Fruit fly (Drosophila melanogaster) whole organism, embryonic: ENCODE results near the gene CG34265.

ENCODE experiments used
- Blimp-1 ChIP-seq: fragments of 200-800 bp; sonication (Bioruptor generic); optimal IDR thresholded peaks from 3 replicates; lab custom pipeline; 2018; ENCODE audit warnings: missing biosample characterization, missing genetic modification characterization, mild to moderate bottlenecking, moderate library complexity, missing genetic modification reagents
- CG10209 ChIP-seq: fragments of 200-800 bp; sonication (Bioruptor generic); optimal IDR thresholded peaks from 3 replicates; lab custom pipeline; 2017; ENCODE audit warnings: missing biosample characterization, mild to moderate bottlenecking, missing genetic modification characterization, missing genetic modification reagents
- CG10543 ChIP-seq: fragments of 200-800 bp; sonication (Bioruptor generic); optimal IDR thresholded peaks from 3 replicates; lab custom pipeline; 2017; ENCODE audit warnings: missing biosample characterization, mild to moderate bottlenecking, missing genetic modification characterization, moderate library complexity
- CG11696 ChIP-seq: fragments of 200-800 bp; sonication (Bioruptor generic); IDR thresholded peaks from 2 replicates; pipeline ENCODE4 v1.3.6; 2022; ENCODE audit warnings: missing biosample characterization, missing genetic modification characterization
- CG1233 ChIP-seq: fragments of 200-800 bp; sonication (Bioruptor generic); optimal IDR thresholded peaks from 4 replicates; lab custom pipeline; 2018; ENCODE audit warnings: missing biosample characterization, mild to moderate bottlenecking, missing genetic modification characterization
- CG12391 ChIP-seq: fragments of 200-800 bp; sonication (Bioruptor generic); optimal IDR thresholded peaks from 3 replicates; lab custom pipeline; 2018; ENCODE audit warnings: missing biosample characterization, mild to moderate bottlenecking, missing genetic modification characterization, moderate library complexity
- CG13123 ChIP-seq: fragments of 200-800 bp; sonication (Bioruptor generic); optimal IDR thresholded peaks from 2 replicates; lab custom pipeline; 2016; ENCODE audit warnings: missing biosample characterization, missing genetic modification characterization
- CG13287 ChIP-seq: fragments of 200-800 bp; sonication (Bioruptor generic); IDR thresholded peaks from 2 replicates; pipeline ENCODE4 v1.3.6; 2022; ENCODE audit warnings: missing biosample characterization, missing genetic modification characterization; ENCODE audit not compliant: partially characterized antibody
- CG1603 ChIP-seq: fragments of 200-800 bp; sonication (Bioruptor generic); optimal IDR thresholded peaks from 2 replicates; lab custom pipeline; 2019; ENCODE audit warnings: missing biosample characterization, mild to moderate bottlenecking, missing genetic modification characterization, moderate library complexity
- CG17385 ChIP-seq: fragments of 200-800 bp; sonication (Bioruptor generic); optimal IDR thresholded peaks from 3 replicates; lab custom pipeline; 2018; ENCODE audit warnings: missing biosample characterization, mild to moderate bottlenecking, missing genetic modification characterization
- CG18599 ChIP-seq: fragments of 200-800 bp; sonication (Bioruptor generic); optimal IDR thresholded peaks from 3 replicates; lab custom pipeline; 2017; ENCODE audit warnings: missing biosample characterization, missing genetic modification characterization, mild to moderate bottlenecking, moderate library complexity, missing genetic modification reagents
- CG18619 ChIP-seq: fragments of 200-800 bp; sonication (Bioruptor generic); optimal IDR thresholded peaks from 3 replicates; lab custom pipeline; 2017; ENCODE audit warnings: missing biosample characterization, mild to moderate bottlenecking, missing genetic modification characterization
- CG2129 ChIP-seq: fragments of 200-800 bp; sonication (Bioruptor generic); IDR thresholded peaks from 2 replicates; pipeline ENCODE4 v1.3.6; 2022; ENCODE audit warnings: missing biosample characterization, missing genetic modification characterization; ENCODE audit not compliant: partially characterized antibody
- CG2199 ChIP-seq: fragments of 200-800 bp; sonication (Bioruptor generic); IDR thresholded peaks from 3 replicates; pipeline ENCODE4 v1.3.6; 2022; ENCODE audit warnings: missing biosample characterization, missing genetic modification characterization
- CG2712 ChIP-seq: fragments of 200-800 bp; optimal IDR thresholded peaks from 3 replicates; lab custom pipeline; 2019; ENCODE audit warnings: missing biosample characterization, mild to moderate bottlenecking, missing genetic modification characterization, moderate library complexity
- CG3065 ChIP-seq: fragments of 200-800 bp; sonication (Bioruptor generic); optimal IDR thresholded peaks from 2 replicates; lab custom pipeline; 2016; ENCODE audit warnings: missing biosample characterization, missing genetic modification characterization
- CG31388 ChIP-seq: fragments of 200-800 bp; sonication (Bioruptor generic); optimal IDR thresholded peaks from 2 replicates; lab custom pipeline; 2016; ENCODE audit warnings: missing biosample characterization, missing genetic modification characterization
- CG42726 ChIP-seq: fragments of 200-800 bp; sonication (Bioruptor generic); IDR thresholded peaks from 2 replicates; pipeline ENCODE4 v1.3.6; 2022; ENCODE audit warnings: missing biosample characterization, missing genetic modification characterization; ENCODE audit not compliant: partially characterized antibody
- CG4360 ChIP-seq: fragments of 200-800 bp; sonication (Bioruptor generic); IDR thresholded peaks from 2 replicates; pipeline ENCODE4 v1.3.6; 2022; ENCODE audit warnings: missing biosample characterization, missing genetic modification characterization
- CG43689 ChIP-seq: fragments of 200-800 bp; sonication (Bioruptor generic); IDR thresholded peaks from 2 replicates; pipeline ENCODE4 v1.3.6; 2022; ENCODE audit warnings: missing biosample characterization, missing genetic modification characterization
- CG4404 ChIP-seq: fragments of 200-800 bp; sonication (Bioruptor generic); IDR thresholded peaks from 2 replicates; pipeline ENCODE4 v1.3.6; 2022; ENCODE audit warnings: missing biosample characterization, missing genetic modification characterization
- CG7271 ChIP-seq: fragments of 200-800 bp; sonication (Bioruptor generic); optimal IDR thresholded peaks from 2 replicates; lab custom pipeline; 2018; ENCODE audit warnings: missing biosample characterization, mild to moderate bottlenecking, missing genetic modification characterization, moderate library complexity
- CG7839 ChIP-seq: fragments of 200-800 bp; sonication (Bioruptor generic); optimal IDR thresholded peaks from 3 replicates; lab custom pipeline; 2018; ENCODE audit warnings: missing biosample characterization, mild to moderate bottlenecking, missing genetic modification characterization, moderate library complexity
- CHES-1-like ChIP-seq: fragments of 200-800 bp; sonication (Bioruptor generic); optimal IDR thresholded peaks from 2 replicates; lab custom pipeline; 2016; ENCODE audit warnings: missing biosample characterization, missing genetic modification characterization
- CrebB ChIP-seq: fragments of 200-800 bp; sonication (Bioruptor generic); optimal IDR thresholded peaks from 3 replicates; lab custom pipeline; 2018; ENCODE audit warnings: missing biosample characterization, mild to moderate bottlenecking, missing genetic modification characterization
- GATAe ChIP-seq: fragments of 200-800 bp; sonication (Bioruptor generic); conservative IDR thresholded peaks from 2 replicates; pipeline ENCODE4 v1.3.6; 2022; ENCODE audit warnings: missing biosample characterization, missing genetic modification characterization
- Hey ChIP-seq: fragments of 200-800 bp; sonication (Bioruptor generic); optimal IDR thresholded peaks from 3 replicates; lab custom pipeline; 2018; ENCODE audit warnings: missing biosample characterization, mild to moderate bottlenecking, missing genetic modification characterization
- HmgD ChIP-seq: fragments of 200-800 bp; sonication (Bioruptor generic); optimal IDR thresholded peaks from 3 replicates; lab custom pipeline; 2016; ENCODE audit warnings: missing biosample characterization, missing genetic modification characterization
- Hr51 ChIP-seq, 2 experiments: fragments of 200-800 bp; sonication (Bioruptor generic); optimal IDR thresholded peaks; 2 replicates in 1 of 2; 3 replicates in 1 of 2; lab custom pipeline; 2016 to 2018; ENCODE audit warnings: missing biosample characterization in 2 of 2, missing genetic modification characterization in 2 of 2, mild to moderate bottlenecking in 1 of 2, moderate library complexity in 1 of 2
- Lim3 ChIP-seq: fragments of 200-800 bp; sonication (Bioruptor generic); IDR thresholded peaks from 2 replicates; pipeline ENCODE4 v1.3.6; 2022; ENCODE audit warnings: missing biosample characterization, missing genetic modification characterization
- Med ChIP-seq: fragments of 200-800 bp; sonication (Bioruptor generic); peaks from one replicate; lab custom pipeline; 2016; ENCODE audit warnings: missing biosample characterization, missing genetic modification characterization, mild to moderate bottlenecking, inconsistent platforms, moderate library complexity
- Myb ChIP-seq: fragments of 200-800 bp; sonication (Bioruptor generic); optimal IDR thresholded peaks from 2 replicates; lab custom pipeline; 2016; ENCODE audit warnings: missing biosample characterization, missing genetic modification characterization
- Rfx ChIP-seq: fragments of 200-800 bp; sonication (Bioruptor generic); IDR thresholded peaks from 2 replicates; pipeline ENCODE4 v1.3.6; 2022; ENCODE audit warnings: missing biosample characterization, missing genetic modification characterization
- Scr ChIP-seq: fragments of 200-800 bp; sonication (Bioruptor generic); IDR thresholded peaks from 2 replicates; pipeline ENCODE4 v1.3.6; 2022; ENCODE audit warnings: missing biosample characterization, missing genetic modification characterization; ENCODE audit not compliant: partially characterized antibody
- bbx ChIP-seq: fragments of 200-800 bp; sonication (Bioruptor generic); IDR thresholded peaks from 2 replicates; pipeline ENCODE4 v1.3.6; 2022; ENCODE audit warnings: missing biosample characterization, missing genetic modification characterization; ENCODE audit not compliant: partially characterized antibody
- btn ChIP-seq: fragments of 200-800 bp; sonication (Bioruptor generic); optimal IDR thresholded peaks from 2 replicates; lab custom pipeline; 2016; ENCODE audit warnings: missing biosample characterization, missing genetic modification characterization
- cas ChIP-seq: fragments of 200-800 bp; sonication (Bioruptor generic); IDR thresholded peaks from 2 replicates; pipeline ENCODE4 v1.3.6; 2022; ENCODE audit warnings: missing biosample characterization, missing genetic modification characterization
- chinmo ChIP-seq: fragments of 200-800 bp; sonication (Bioruptor generic); IDR thresholded peaks from 4 replicates; pipeline ENCODE4 v1.3.6; 2022; ENCODE audit warnings: missing biosample characterization, missing genetic modification characterization; ENCODE audit not compliant: partially characterized antibody
- chm ChIP-seq: fragments of 200-800 bp; sonication (Bioruptor generic); IDR thresholded peaks from 2 replicates; pipeline ENCODE4 v1.3.6; 2022; ENCODE audit warnings: missing biosample characterization, missing genetic modification characterization
- ems ChIP-seq: fragments of 200-800 bp; sonication (Bioruptor generic); optimal IDR thresholded peaks from 3 replicates; lab custom pipeline; 2016; ENCODE audit warnings: missing biosample characterization, missing genetic modification characterization
- eve ChIP-seq, 2 experiments: fragments of >200 bp; optimal IDR thresholded peaks; 2 replicates each; lab custom pipeline; 2017; ENCODE audit warnings: missing biosample characterization in 2 of 2, missing genetic modification characterization in 2 of 2
- fu2 ChIP-seq: fragments of 200-800 bp; sonication (Bioruptor generic); optimal IDR thresholded peaks from 2 replicates; lab custom pipeline; 2016; ENCODE audit warnings: missing biosample characterization, missing genetic modification characterization
- gsb-n ChIP-seq: fragments of 200-800 bp; sonication (Bioruptor generic); optimal IDR thresholded peaks from 3 replicates; lab custom pipeline; 2018; ENCODE audit warnings: missing biosample characterization, mild to moderate bottlenecking, missing genetic modification characterization
- h ChIP-seq: fragments of >200 bp; optimal IDR thresholded peaks from 2 replicates; lab custom pipeline; 2017
- hbn ChIP-seq: fragments of 200-800 bp; sonication (Bioruptor generic); IDR thresholded peaks from 2 replicates; pipeline ENCODE4 v1.3.6; 2022; ENCODE audit warnings: missing biosample characterization, missing genetic modification characterization; ENCODE audit not compliant: partially characterized antibody
- lola ChIP-seq, 3 experiments: fragments of >200 bp in 2 of 3; fragments of 200-800 bp in 1 of 3; sonication (Bioruptor generic) in 1 of 3; optimal IDR thresholded peaks; 2 replicates each; lab custom pipeline; 2017 to 2019; ENCODE audit warnings: missing biosample characterization in 3 of 3, missing genetic modification characterization in 3 of 3, mild to moderate bottlenecking in 1 of 3, moderate library complexity in 1 of 3
- phol ChIP-seq: fragments of 200-800 bp; sonication (Bioruptor generic); optimal IDR thresholded peaks from 3 replicates; lab custom pipeline; 2018; ENCODE audit warnings: missing biosample characterization, mild to moderate bottlenecking, missing genetic modification characterization, moderate library complexity
- pros ChIP-seq: fragments of 200-800 bp; sonication (Bioruptor generic); optimal IDR thresholded peaks from 3 replicates; lab custom pipeline; 2019; ENCODE audit warnings: missing biosample characterization, mild to moderate bottlenecking, missing genetic modification characterization, moderate library complexity
- rib ChIP-seq: fragments of 200-800 bp; sonication (Bioruptor generic); IDR thresholded peaks from 2 replicates; pipeline ENCODE4 v1.3.6; 2022; ENCODE audit warnings: missing biosample characterization, missing genetic modification characterization
- wek ChIP-seq: fragments of 200-800 bp; sonication (Bioruptor generic); optimal IDR thresholded peaks from 3 replicates; lab custom pipeline; 2018; ENCODE audit warnings: missing biosample characterization, mild to moderate bottlenecking, missing genetic modification characterization, moderate library complexity

CG34265 gene

dm6 chr3L:3223390-3223914 lies 44.8 kb upstream of the CG34265 start (continued):
- no peak for TF ChIP-seq Blimp-1
- no peak for TF ChIP-seq lola (GFP tag; optimal IDR thresholded peaks at IDR 0.05; lab: Kevin White, UChicago)
- TF ChIP-seq CG43689: no peak
- TF ChIP-seq CG2129 (GFP tag; lab: Robert Waterston, UW): 0 out of 2 replicates have a peak, but pooled peaks have one; percentile 7
- TF ChIP-seq phol (tag; lab: Kevin White, UChicago): peak; percentile 73
- peak; percentile 6 for TF ChIP-seq Med (GFP tag; lab: Kevin White, UChicago)
- no peak for TF ChIP-seq btn
- no peak for TF ChIP-seq CG11696 (GFP tag; lab: Robert Waterston, UW)
- no peak for TF ChIP-seq eve (GFP tag; optimal IDR thresholded peaks at IDR 0.05; lab: Kevin White, UChicago)
- peak; percentile 93 for TF ChIP-seq CG2199 (GFP tag; lab: Robert Waterston, UW)
- peak; percentile 16 for TF ChIP-seq pros
- TF ChIP-seq CG1233 (GFP tag; lab: Kevin White, UChicago): no peak
- no peak for TF ChIP-seq fu2 (GFP tag; lab: Kevin White, UChicago)
- no peak for TF ChIP-seq CG18619 (GFP tag; lab: Kevin White, UChicago)
- no peak for TF ChIP-seq CG18599 (GFP tag; lab: Kevin White, UChicago)
- no peak for TF ChIP-seq Hr51 (GFP tag; optimal IDR thresholded peaks at IDR 0.05; lab: Kevin White, UChicago)
- TF ChIP-seq bbx (GFP tag; lab: Robert Waterston, UW): no peak
- no peak for TF ChIP-seq wek (GFP tag; lab: Kevin White, UChicago)
- TF ChIP-seq Rfx (GFP tag; lab: Robert Waterston, UW): no peak
- TF ChIP-seq Scr: peak; percentile 2; the same call in 1 of the 2 replicates
- TF ChIP-seq CG10543 (GFP tag; lab: Kevin White, UChicago): no peak
- TF ChIP-seq CG10209 (GFP tag; lab: Kevin White, UChicago): no peak
- no peak for TF ChIP-seq CG17385 (GFP tag; lab: Kevin White, UChicago)
- no peak for TF ChIP-seq cas
- no peak for TF ChIP-seq Myb (GFP tag; lab: Kevin White, UChicago)
- TF ChIP-seq Lim3 (GFP tag; lab: Robert Waterston, UW): no peak
- no peak for TF ChIP-seq GATAe (GFP tag; lab: Robert Waterston, UW)
- no peak for TF ChIP-seq CG42726 (GFP tag; lab: Robert Waterston, UW)
- TF ChIP-seq CG4360 (GFP tag; lab: Robert Waterston, UW): no peak
- peak; percentile 11; the same call in 1 of the 2 replicates for TF ChIP-seq CG13287 (GFP tag; lab: Robert Waterston, UW)
- TF ChIP-seq rib: no peak
- TF ChIP-seq ems (GFP tag; lab: Kevin White, UChicago): no peak
- TF ChIP-seq chm: peak; percentile 49
- TF ChIP-seq chinmo (GFP tag; lab: Robert Waterston, UW): 0 out of 4 replicates have a peak, but pooled peaks have one; percentile 7
- TF ChIP-seq CG2712 (tag; lab: Kevin White, UChicago): no peak
- no peak for TF ChIP-seq CG7271 (tag; lab: Kevin White, UChicago)
- no peak for TF ChIP-seq CG4404 (GFP tag; lab: Robert Waterston, UW)
- no peak for TF ChIP-seq CG12391 (tag; lab: Kevin White, UChicago)
- no peak for TF ChIP-seq CG1603 (tag; lab: Kevin White, UChicago)
- TF ChIP-seq hbn: no peak
- no peak for TF ChIP-seq CHES-1-like
- TF ChIP-seq CG7839 (tag; lab: Kevin White, UChicago): no peak
- no peak for TF ChIP-seq h (lab: Kevin White, UChicago)
- no peak for TF ChIP-seq CrebB
- no peak for TF ChIP-seq HmgD (GFP tag; lab: Kevin White, UChicago)
- TF ChIP-seq CG31388: no peak
- TF ChIP-seq CG3065: no peak
- no peak for TF ChIP-seq CG13123
- TF ChIP-seq Hey (tag; lab: Kevin White, UChicago): no peak
- TF ChIP-seq gsb-n: no peak
